Fruit fly (Drosophila melanogaster): ENCODE data around the gene Ref1.

Ref1 gene

DNA sequence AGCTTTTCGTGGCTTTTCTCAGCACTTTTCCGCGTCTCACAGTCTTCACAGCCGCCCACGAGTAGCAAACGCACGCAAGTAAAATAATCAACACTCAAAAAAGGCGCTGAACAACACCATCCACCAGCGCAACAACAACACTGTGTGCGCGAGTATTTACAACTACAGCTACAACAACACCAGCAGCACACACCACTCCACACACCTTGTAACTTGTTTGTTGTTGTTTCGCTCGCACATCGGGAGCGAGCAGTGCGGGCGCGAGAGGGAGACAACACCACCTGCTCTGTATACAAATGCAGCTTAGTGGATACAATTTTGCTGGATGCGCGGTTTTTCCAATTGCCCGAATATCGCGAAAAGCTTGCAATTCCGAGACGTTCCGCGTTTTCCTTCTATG, 43.5 kb upstream of the Ref1 start (continued):
- TF ChIP-seq ssp (GFP tag; IDR thresholded peaks at IDR 0.05) (no peak), Bgb (GFP tag; IDR thresholded peaks at IDR 0.05; ENCODE audit: partially characterized antibody) (peak; percentile 8; the same call in 1 of the 2 replicates), ab (GFP tag; optimal IDR thresholded peaks at IDR 0.05) (no peak), CG2199 (GFP tag; IDR thresholded peaks at IDR 0.05) (peak; percentile 66; the same call in 1 of the 3 replicates), HmgD (GFP tag; optimal IDR thresholded peaks at IDR 0.05) (peak; percentile 72), CG10321 (GFP tag; IDR thresholded peaks at IDR 0.05) (peak; percentile 95), CG43689 (GFP tag; IDR thresholded peaks at IDR 0.05) (no peak), CG3407 (GFP tag; optimal IDR thresholded peaks at IDR 0.05) (no peak), jumu (GFP tag; optimal IDR thresholded peaks at IDR 0.05) (no peak), sd (tag; optimal IDR thresholded peaks at IDR 0.05) (peak; percentile 82), crol (GFP tag; IDR thresholded peaks at IDR 0.05) (peak; percentile 33; the same call in 1 of the 2 replicates), pzg (GFP tag; optimal IDR thresholded peaks at IDR 0.05) (peak; percentile 27), CG4360 (GFP tag; IDR thresholded peaks at IDR 0.05) (peak; percentile 100), CG9215 (GFP tag; IDR thresholded peaks at IDR 0.05) (no peak), sr (GFP tag; IDR thresholded peaks at IDR 0.05) (peak; percentile 84), Elba2 (GFP tag; optimal IDR thresholded peaks at IDR 0.05) (no peak), CG11723 (GFP tag; optimal IDR thresholded peaks at IDR 0.05) (no peak), Bdp1 (GFP tag; optimal IDR thresholded peaks at IDR 0.05) (no peak), sisA (GFP tag; IDR thresholded peaks at IDR 0.05) (no peak), ftz-f1 (GFP tag; optimal IDR thresholded peaks at IDR 0.05) (peak; percentile 80), Aef1 (GFP tag; IDR thresholded peaks at IDR 0.05) (peak; percentile 77), chm (GFP tag; IDR thresholded peaks at IDR 0.05) (peak; percentile 55), CG17385 (GFP tag; optimal IDR thresholded peaks at IDR 0.05) (no peak), da (GFP tag; optimal IDR thresholded peaks at IDR 0.05) (no peak), Stat92E (GFP tag; optimal IDR thresholded peaks at IDR 0.05) (no peak), pros (GFP tag; optimal IDR thresholded peaks at IDR 0.05) (peak; percentile 35), emc (GFP tag; optimal IDR thresholded peaks at IDR 0.05) (no peak), D (optimal IDR thresholded peaks at IDR 0.05) (peak; percentile 38), D (GFP tag; optimal IDR thresholded peaks at IDR 0.05) (no peak), CG5180 (GFP tag; optimal IDR thresholded peaks at IDR 0.05) (no peak), MESR4 (GFP tag; optimal IDR thresholded peaks at IDR 0.05) (peak; percentile 91), CG17568 (GFP tag; optimal IDR thresholded peaks at IDR 0.05) (no peak), nerfin-1 (tag; optimal IDR thresholded peaks at IDR 0.05) (peak; percentile 83), CG17802 (tag; optimal IDR thresholded peaks at IDR 0.05) (no peak), CG8478 (optimal IDR thresholded peaks at IDR 0.05) (peak; percentile 94), MTF-1 (GFP tag; optimal IDR thresholded peaks at IDR 0.05; ENCODE audit: borderline replicate concordance) (no peak), ci (GFP tag; IDR thresholded peaks at IDR 0.05) (peak; percentile 66), cg (GFP tag; optimal IDR thresholded peaks at IDR 0.05) (peak; percentile 92), kah (GFP tag; optimal IDR thresholded peaks at IDR 0.05) (peak; percentile 90)

DNA sequence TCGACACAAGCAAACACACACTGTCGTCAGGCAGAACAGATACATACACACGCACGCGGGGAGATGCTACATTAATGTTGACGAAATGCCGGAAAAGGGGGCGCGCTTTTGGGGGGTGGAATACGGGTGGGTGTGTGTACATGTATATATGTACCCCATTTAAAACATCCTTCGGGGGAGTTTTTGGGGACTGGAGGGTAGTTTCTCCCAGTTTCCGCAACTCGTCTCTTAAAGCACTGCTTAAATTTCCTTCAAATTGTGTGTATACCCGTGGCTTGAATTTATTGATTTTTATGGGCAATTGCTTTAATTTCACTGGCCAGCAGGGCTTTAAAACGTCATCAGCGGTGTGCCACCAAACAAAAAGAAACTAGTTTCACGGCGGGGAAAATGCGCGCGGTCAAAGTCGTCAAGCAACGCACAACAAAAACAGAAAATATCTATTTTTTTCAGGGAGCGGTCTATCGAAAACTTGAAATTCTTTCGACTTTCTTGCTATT, 42.9 kb upstream of the Ref1 start:
- TF ChIP-seq kni (GFP tag; optimal IDR thresholded peaks at IDR 0.05) (peak; percentile 85), seq (GFP tag; IDR thresholded peaks at IDR 0.05) (0 out of 2 replicates have a peak, but pooled peaks have one; percentile 12), zfh1 (GFP tag; IDR thresholded peaks at IDR 0.05) (no peak), HLH4C (GFP tag; IDR thresholded peaks at IDR 0.05; ENCODE audit: partially characterized antibody) (peak; percentile 10; the same call in 1 of the 3 replicates), Camta (GFP tag; optimal IDR thresholded peaks at IDR 0.05) (no peak), CG31388 (GFP tag; optimal IDR thresholded peaks at IDR 0.05) (no peak), abd-A (tag; optimal IDR thresholded peaks at IDR 0.05) (peak; percentile 4), hkb (optimal IDR thresholded peaks at IDR 0.05) (no peak), hkb (GFP tag; IDR thresholded peaks at IDR 0.05) (no peak), gfzf (GFP tag; optimal IDR thresholded peaks at IDR 0.05) (no peak), crol (GFP tag; IDR thresholded peaks at IDR 0.05) (peak; percentile 63), bigmax (GFP tag; optimal IDR thresholded peaks at IDR 0.05) (no peak), onecut (GFP tag; IDR thresholded peaks at IDR 0.05) (peak; percentile 97), ap (GFP tag; IDR thresholded peaks at IDR 0.05) (no peak), CG32767 (GFP tag; IDR thresholded peaks at IDR 0.05) (peak; percentile 74; the same call in 1 of the 2 replicates), E2f1 (GFP tag; IDR thresholded peaks at IDR 0.05) (no peak)

Measured in whole organism, embryonic.